Worm (Caenorhabditis elegans) whole organism, late embryonic: ENCODE data around the gene sod-4.

Experiments used
- C08G9.2 ChIP-seq: sonication (generic microtip); optimal IDR thresholded peaks from 2 replicates; lab custom pipeline; 2016; ENCODE audit warnings: mild to moderate bottlenecking, missing genetic modification characterization, moderate library complexity, missing compliant biosample characterization
- F13H6.1 ChIP-seq: sonication (generic microtip); optimal IDR thresholded peaks from 2 replicates; lab custom pipeline; 2016; ENCODE audit warnings: missing genetic modification characterization, missing compliant biosample characterization
- ama-1 ChIP-seq: fragments of 150-350 bp; optimal IDR thresholded peaks from 2 replicates; lab custom pipeline; 2014
- ceh-14 ChIP-seq: sonication (generic microtip); optimal IDR thresholded peaks from 2 replicates; lab custom pipeline; 2016; ENCODE audit warnings: missing genotype, missing genetic modification characterization, missing compliant biosample characterization
- ceh-18 ChIP-seq: sonication (generic microtip); optimal IDR thresholded peaks from 2 replicates; lab custom pipeline; 2016; ENCODE audit warnings: missing genetic modification characterization, missing compliant biosample characterization
- ceh-19 ChIP-seq: fragments of 200-800 bp; sonication (Bioruptor generic); optimal IDR thresholded peaks from 2 replicates; lab custom pipeline; 2018; ENCODE audit warnings: mild to moderate bottlenecking, missing genetic modification characterization, missing compliant biosample characterization
- ceh-2 ChIP-seq: sonication (generic microtip); optimal IDR thresholded peaks from 2 replicates; lab custom pipeline; 2016; ENCODE audit warnings: missing genotype, missing genetic modification characterization, missing compliant biosample characterization
- ceh-24 ChIP-seq: sonication (generic microtip); optimal IDR thresholded peaks from 2 replicates; lab custom pipeline; 2016; ENCODE audit warnings: mild to moderate bottlenecking, missing genetic modification characterization, missing compliant biosample characterization
- ceh-30 ChIP-seq: fragments of 150-350 bp; optimal IDR thresholded peaks from 2 replicates; lab custom pipeline; 2014; ENCODE audit warnings: missing biosample characterization, missing genetic modification characterization
- ceh-45 ChIP-seq: fragments of 200-800 bp; sonication (Bioruptor generic); IDR thresholded peaks from 2 replicates; pipeline ENCODE4 v1.3.6; 2022; ENCODE audit warnings: missing genetic modification reagents, missing genetic modification characterization, missing compliant biosample characterization
- ceh-48 ChIP-seq: sonication (generic microtip); optimal IDR thresholded peaks from 2 replicates; lab custom pipeline; 2016; ENCODE audit warnings: missing genetic modification characterization, inconsistent platforms, missing compliant biosample characterization
- che-1 ChIP-seq: sonication (generic microtip); optimal IDR thresholded peaks from 2 replicates; lab custom pipeline; 2016; ENCODE audit warnings: mild to moderate bottlenecking, missing genetic modification characterization, missing compliant biosample characterization
- dmd-4 ChIP-seq: sonication (generic microtip); optimal IDR thresholded peaks from 2 replicates; lab custom pipeline; 2016; ENCODE audit warnings: borderline replicate concordance, missing genetic modification characterization, missing compliant biosample characterization
- elt-4 ChIP-seq: sonication (generic microtip); optimal IDR thresholded peaks from 2 replicates; lab custom pipeline; 2016; ENCODE audit warnings: missing genetic modification characterization, missing compliant biosample characterization
- eyg-1 ChIP-seq: sonication (generic microtip); optimal IDR thresholded peaks from 2 replicates; lab custom pipeline; 2016; ENCODE audit warnings: missing genotype, missing genetic modification characterization, missing compliant biosample characterization
- gmeb-2 ChIP-seq: sonication (generic microtip); optimal IDR thresholded peaks from 2 replicates; lab custom pipeline; 2016; ENCODE audit warnings: missing genetic modification characterization, inconsistent platforms, missing compliant biosample characterization
- hlh-15 ChIP-seq: sonication (generic microtip); optimal IDR thresholded peaks from 2 replicates; lab custom pipeline; 2016; ENCODE audit warnings: missing genetic modification characterization, missing compliant biosample characterization
- hlh-30 ChIP-seq: sonication (generic microtip); optimal IDR thresholded peaks from 2 replicates; lab custom pipeline; 2017; ENCODE audit warnings: antibody characterized with exemption, missing genetic modification characterization, missing compliant biosample characterization; ENCODE audit not compliant: insufficient read depth
- hlh-8 ChIP-seq: sonication (generic microtip); optimal IDR thresholded peaks from 2 replicates; lab custom pipeline; 2016; ENCODE audit warnings: missing genotype, missing genetic modification characterization, missing compliant biosample characterization
- lin-11 ChIP-seq: fragments of 200-800 bp; sonication (Bioruptor generic); optimal IDR thresholded peaks from 2 replicates; lab custom pipeline; 2018; ENCODE audit warnings: mild to moderate bottlenecking, missing genetic modification characterization, missing compliant biosample characterization
- madf-2 ChIP-seq: sonication (generic microtip); optimal IDR thresholded peaks from 2 replicates; lab custom pipeline; 2017; ENCODE audit warnings: missing genetic modification characterization, missing compliant biosample characterization
- mec-3 ChIP-seq: sonication (generic microtip); optimal IDR thresholded peaks from 2 replicates; lab custom pipeline; 2016; ENCODE audit warnings: borderline replicate concordance, missing genetic modification characterization, missing compliant biosample characterization
- nfya-1 ChIP-seq: sonication (generic microtip); optimal IDR thresholded peaks from 2 replicates; lab custom pipeline; 2017; ENCODE audit warnings: missing genetic modification characterization, mild to moderate bottlenecking, missing compliant biosample characterization, antibody characterized with exemption, moderate library complexity
- nhr-11 ChIP-seq: fragments of 150-350 bp; optimal IDR thresholded peaks from 2 replicates; lab custom pipeline; 2014; ENCODE audit warnings: missing biosample characterization, missing genetic modification characterization
- npax-4 ChIP-seq: sonication (generic microtip); optimal IDR thresholded peaks from 2 replicates; lab custom pipeline; 2016; ENCODE audit warnings: missing genetic modification characterization, missing compliant biosample characterization
- pag-3 ChIP-seq: sonication (generic microtip); optimal IDR thresholded peaks from 2 replicates; lab custom pipeline; 2016; ENCODE audit warnings: missing compliant biosample characterization, missing genetic modification characterization, borderline replicate concordance
- pat-9 ChIP-seq: fragments of 200-800 bp; sonication (Bioruptor generic); optimal IDR thresholded peaks from 2 replicates; lab custom pipeline; 2018; ENCODE audit warnings: mild to moderate bottlenecking, missing genetic modification characterization, moderate library complexity, missing compliant biosample characterization
- pax-1 ChIP-seq: fragments of 150-350 bp; optimal IDR thresholded peaks from 2 replicates; lab custom pipeline; 2014; ENCODE audit warnings: missing biosample characterization, missing genetic modification characterization
- pha-2 ChIP-seq: sonication (generic microtip); optimal IDR thresholded peaks from 2 replicates; lab custom pipeline; 2017; ENCODE audit warnings: mild to moderate bottlenecking, missing genetic modification characterization, missing compliant biosample characterization
- pha-4 ChIP-seq: fragments of 150-350 bp; optimal IDR thresholded peaks from 2 replicates; lab custom pipeline; 2018; ENCODE audit warnings: missing biosample characterization, missing genetic modification reagents, missing genetic modification characterization
- pros-1 ChIP-seq: fragments of 150-350 bp; optimal IDR thresholded peaks from 2 replicates; lab custom pipeline; 2014; ENCODE audit warnings: missing biosample characterization, missing genetic modification reagents, missing genetic modification characterization
- ref-2 ChIP-seq: sonication (generic microtip); optimal IDR thresholded peaks from 2 replicates; lab custom pipeline; 2016; ENCODE audit warnings: missing genetic modification characterization, missing compliant biosample characterization
- rnt-1 ChIP-seq: sonication (generic microtip); optimal IDR thresholded peaks from 2 replicates; lab custom pipeline; 2016; ENCODE audit warnings: missing genetic modification characterization, missing compliant biosample characterization
- sdc-2 ChIP-seq: sonication (generic microtip); optimal IDR thresholded peaks from 2 replicates; lab custom pipeline; 2016; ENCODE audit warnings: missing genotype, missing genetic modification characterization, missing compliant biosample characterization
- sox-4 ChIP-seq: sonication (generic microtip); optimal IDR thresholded peaks from 2 replicates; lab custom pipeline; 2017; ENCODE audit warnings: mild to moderate bottlenecking, missing genetic modification characterization, inconsistent platforms, missing compliant biosample characterization
- syd-9 ChIP-seq: sonication (generic microtip); optimal IDR thresholded peaks from 2 replicates; lab custom pipeline; 2016; ENCODE audit warnings: mild to moderate bottlenecking, missing genetic modification characterization, moderate library complexity, missing compliant biosample characterization
- tbx-2 ChIP-seq: sonication (generic microtip); optimal IDR thresholded peaks from 2 replicates; lab custom pipeline; 2016; ENCODE audit warnings: missing genetic modification characterization, missing compliant biosample characterization
- unc-3 ChIP-seq, 2 experiments: fragments of 200-800 bp in 1 of 2; sonication (Bioruptor generic) in 1 of 2; sonication (generic microtip) in 1 of 2; conservative IDR thresholded peaks in 1 of 2; optimal IDR thresholded peaks in 1 of 2; 2 replicates each; pipeline versions ENCODE4 v1.3.6 to Lab custom; 2016 to 2022; ENCODE audit warnings: missing compliant biosample characterization in 2 of 2, missing genetic modification characterization in 2 of 2, missing genetic modification reagents in 1 of 2
- unc-86 ChIP-seq: sonication (generic microtip); optimal IDR thresholded peaks from 2 replicates; lab custom pipeline; 2016; ENCODE audit warnings: missing genetic modification characterization, missing compliant biosample characterization
- zip-5 ChIP-seq: sonication (generic microtip); optimal IDR thresholded peaks from 2 replicates; lab custom pipeline; 2016; ENCODE audit warnings: missing genetic modification characterization, missing compliant biosample characterization

Gene sod-4

ce11 chrIII:9502155-9502714, 2.1 kb upstream of the sod-4 start:
- no peak for TF ChIP-seq hlh-8 (tag; lab: Kevin White, UChicago)
- no peak for TF ChIP-seq zip-5 (tag; lab: Kevin White, UChicago)
- TF ChIP-seq tbx-2 (tag; lab: Kevin White, UChicago): no peak
- no peak for TF ChIP-seq pros-1 (tag; lab: Kevin White, UChicago)
- TF ChIP-seq che-1 (tag; lab: Kevin White, UChicago): no peak
- no peak for TF ChIP-seq C08G9.2 (tag; lab: Kevin White, UChicago)
- TF ChIP-seq nfya-1 (tag; lab: Kevin White, UChicago): no peak
- no peak for TF ChIP-seq pha-4
- TF ChIP-seq elt-4 (tag; lab: Kevin White, UChicago): no peak
- TF ChIP-seq, all 69 proteins: peak for 0

- TF ChIP-seq ama-1 (lab: Kevin White, UChicago) (no peak), unc-86 (no peak), ceh-14 (no peak), nhr-11 (tag; lab: Kevin White, UChicago) (no peak), pag-3 (tag; lab: Kevin White, UChicago) (no peak), sdc-2 (tag; lab: Kevin White, UChicago) (no peak), ceh-18 (tag; lab: Kevin White, UChicago) (no peak), ceh-2 (no peak)
- TF ChIP-seq, all 69 proteins: peak for 0
Observed at ce11 chrIII:9501072-9501471, 897 bp upstream of the sod-4 start.

DNA sequence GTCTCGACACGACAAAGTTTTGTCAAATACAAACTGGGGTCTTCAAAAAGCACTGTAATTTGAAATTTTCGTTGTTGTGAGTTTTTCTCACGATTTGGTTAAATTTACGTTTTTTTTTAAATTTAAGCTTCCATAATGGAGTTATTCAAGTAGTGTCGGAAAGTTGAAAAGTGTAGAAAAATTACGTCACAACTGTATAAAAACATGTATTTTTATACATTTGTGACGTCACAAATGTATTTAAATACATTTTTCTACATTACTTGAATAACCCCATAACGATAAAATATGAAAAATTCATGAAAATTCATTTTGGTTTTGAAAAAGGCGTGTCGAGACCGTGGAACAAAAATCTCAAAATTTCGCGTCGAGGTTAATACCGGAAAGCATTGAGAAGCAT, 2.8 kb downstream of the sod-4 start:
- TF ChIP-seq ref-2 (tag; lab: Kevin White, UChicago) (no peak), gmeb-2 (tag; lab: Kevin White, UChicago) (no peak), zip-5 (tag; lab: Kevin White, UChicago) (no peak), nhr-11 (tag; lab: Kevin White, UChicago) (no peak), unc-3 (GFP tag; conservative IDR thresholded peaks at IDR 0.05; lab: Robert Waterston, UW) (no peak), unc-3 (tag; optimal IDR thresholded peaks at IDR 0.05; lab: Kevin White, UChicago) (no peak), rnt-1 (tag; lab: Kevin White, UChicago) (no peak), ceh-45 (GFP tag; lab: Robert Waterston, UW) (no peak), npax-4 (tag; lab: Kevin White, UChicago) (no peak), sox-4 (no peak), ceh-19 (GFP tag; lab: Kevin White, UChicago) (no peak), hlh-15 (tag; lab: Kevin White, UChicago) (no peak), ama-1 (lab: Kevin White, UChicago) (no peak), eyg-1 (no peak), F13H6.1 (tag; lab: Kevin White, UChicago) (no peak), nfya-1 (tag; lab: Kevin White, UChicago) (no peak), ceh-30 (tag; lab: Kevin White, UChicago) (no peak)

ce11 chrIII:9496083-9496482, 4.1 kb downstream of the sod-4 start:
- TF ChIP-seq dmd-4 (tag; lab: Kevin White, UChicago) (no peak), che-1 (tag; lab: Kevin White, UChicago) (no peak), pha-2 (tag; lab: Kevin White, UChicago) (no peak), pax-1 (tag; lab: Kevin White, UChicago) (no peak), syd-9 (tag; lab: Kevin White, UChicago) (no peak), ceh-18 (tag; lab: Kevin White, UChicago) (no peak), ref-2 (tag; lab: Kevin White, UChicago) (no peak), pat-9 (tag; lab: Kevin White, UChicago) (no peak), gmeb-2 (tag; lab: Kevin White, UChicago) (no peak), ceh-24 (tag; lab: Kevin White, UChicago) (no peak), ceh-30 (tag; lab: Kevin White, UChicago) (no peak), madf-2 (tag; lab: Kevin White, UChicago) (no peak), hlh-15 (tag; lab: Kevin White, UChicago) (no peak), mec-3 (tag; lab: Kevin White, UChicago) (no peak), tbx-2 (tag; lab: Kevin White, UChicago) (no peak), ceh-19 (GFP tag; lab: Kevin White, UChicago) (no peak), hlh-30 (tag; lab: Kevin White, UChicago) (no peak), lin-11 (no peak), ceh-48 (tag; lab: Kevin White, UChicago) (no peak)
